Worm (Caenorhabditis elegans) whole organism, L4 larva: ENCODE results near the gene F55D1.1.

Experiments
- lin-1 ChIP-seq: fragments of 200-800 bp; sonication (Bioruptor generic); IDR thresholded peaks from 2 replicates; pipeline ENCODE4 v1.3.6; 2022; ENCODE audit warnings: missing genetic modification reagents, missing genetic modification characterization, missing compliant biosample characterization
- lin-39 ChIP-seq: fragments of 150-350 bp; optimal IDR thresholded peaks from 2 replicates; lab custom pipeline; 2014; ENCODE audit warnings: missing biosample characterization, missing genetic modification reagents, missing genetic modification characterization
- lsy-2 ChIP-seq, 2 experiments: fragments of 150-350 bp in 1 of 2; sonication (generic microtip) in 1 of 2; optimal IDR thresholded peaks; 2 replicates each; lab custom pipeline; 2014 to 2017; ENCODE audit warnings: missing biosample characterization in 2 of 2, missing genetic modification characterization in 2 of 2
- nhr-76 ChIP-seq: fragments of 150-350 bp; optimal IDR thresholded peaks from 2 replicates; lab custom pipeline; 2014; ENCODE audit warnings: missing biosample characterization, missing genetic modification characterization

- TF ChIP-seq lsy-2 (tag; optimal IDR thresholded peaks at IDR 0.05; lab: Kevin White, UChicago): no peak
- TF ChIP-seq lin-39 (tag; lab: Kevin White, UChicago): no peak
- no peak for TF ChIP-seq nhr-76
- TF ChIP-seq lin-1: no peak
Observed at ce11 chrX:5519567-5519966, 29.9 kb downstream of the F55D1.1 start.
